Fruit fly (Drosophila melanogaster) whole organism, embryonic: ENCODE results near the gene CG33281.

Experiments used
- Ada2b ChIP-seq: fragments of 200-800 bp; sonication (Bioruptor generic); IDR thresholded peaks from 2 replicates; pipeline ENCODE4 v1.3.6; 2022; ENCODE audit warnings: missing biosample characterization, missing genetic modification characterization
- Atf-2 ChIP-seq: fragments of 200-800 bp; sonication (Bioruptor generic); optimal IDR thresholded peaks from 2 replicates; lab custom pipeline; 2016; ENCODE audit warnings: missing biosample characterization, missing genetic modification characterization
- BEAF-32 ChIP-seq: fragments of 200-800 bp; sonication (Bioruptor generic); optimal IDR thresholded peaks from 3 replicates; lab custom pipeline; 2017; ENCODE audit warnings: missing biosample characterization, missing genetic modification characterization, mild to moderate bottlenecking, moderate library complexity, missing genetic modification reagents
- C15 ChIP-seq: fragments of 200-800 bp; sonication (Bioruptor generic); IDR thresholded peaks from 3 replicates; pipeline ENCODE4 v1.3.6; 2022; ENCODE audit warnings: missing biosample characterization, missing genetic modification characterization
- CG13296 ChIP-seq: fragments of 200-800 bp; sonication (Bioruptor generic); optimal IDR thresholded peaks from 3 replicates; lab custom pipeline; 2018; ENCODE audit warnings: missing biosample characterization, mild to moderate bottlenecking, missing genetic modification characterization
- CG17359 ChIP-seq: fragments of 200-800 bp; sonication (Bioruptor generic); optimal IDR thresholded peaks from 3 replicates; lab custom pipeline; 2018; ENCODE audit warnings: missing biosample characterization, mild to moderate bottlenecking, missing genetic modification characterization, moderate library complexity
- CG3847 ChIP-seq: fragments of 200-800 bp; sonication (Bioruptor generic); IDR thresholded peaks from 2 replicates; pipeline ENCODE4 v1.3.6; 2022; ENCODE audit warnings: missing biosample characterization, missing genetic modification characterization
- CG4424 ChIP-seq: fragments of 200-800 bp; sonication (Bioruptor generic); optimal IDR thresholded peaks from 3 replicates; lab custom pipeline; 2016; ENCODE audit warnings: missing biosample characterization, missing genetic modification characterization
- CG5245 ChIP-seq: fragments of 200-800 bp; sonication (Bioruptor generic); optimal IDR thresholded peaks from 3 replicates; lab custom pipeline; 2016; ENCODE audit warnings: missing biosample characterization, missing genetic modification characterization
- CG6272 ChIP-seq: fragments of 200-800 bp; sonication (Bioruptor generic); IDR thresholded peaks from 2 replicates; pipeline ENCODE4 v1.3.6; 2022; ENCODE audit warnings: missing biosample characterization, missing genetic modification characterization
- CG7556 ChIP-seq: fragments of 200-800 bp; sonication (Bioruptor generic); optimal IDR thresholded peaks from 2 replicates; lab custom pipeline; 2017; ENCODE audit warnings: missing biosample characterization, mild to moderate bottlenecking, missing genetic modification characterization
- CG7987 ChIP-seq: fragments of 200-800 bp; sonication (Bioruptor generic); optimal IDR thresholded peaks from 2 replicates; lab custom pipeline; 2018; ENCODE audit warnings: missing biosample characterization, mild to moderate bottlenecking, missing genetic modification characterization, moderate library complexity
- CG8281 ChIP-seq: fragments of 200-800 bp; sonication (Bioruptor generic); optimal IDR thresholded peaks from 2 replicates; lab custom pipeline; 2018; ENCODE audit warnings: missing biosample characterization, mild to moderate bottlenecking, missing genetic modification characterization, moderate library complexity
- CG8944 ChIP-seq: fragments of 200-800 bp; sonication (Bioruptor generic); optimal IDR thresholded peaks from 3 replicates; lab custom pipeline; 2016; ENCODE audit warnings: missing biosample characterization, missing genetic modification characterization
- CG9437 ChIP-seq: fragments of 200-800 bp; sonication (Bioruptor generic); optimal IDR thresholded peaks from 2 replicates; lab custom pipeline; 2018; ENCODE audit warnings: missing biosample characterization, mild to moderate bottlenecking, missing genetic modification characterization
- CG9609 ChIP-seq: fragments of 200-800 bp; sonication (Bioruptor generic); optimal IDR thresholded peaks from 3 replicates; lab custom pipeline; 2016; ENCODE audit warnings: missing biosample characterization, missing genetic modification characterization
- CG9797 ChIP-seq: fragments of 200-800 bp; sonication (Bioruptor generic); optimal IDR thresholded peaks from 3 replicates; lab custom pipeline; 2018; ENCODE audit warnings: missing biosample characterization, mild to moderate bottlenecking, missing genetic modification characterization
- D19A ChIP-seq: fragments of 200-800 bp; optimal IDR thresholded peaks from 3 replicates; lab custom pipeline; 2019; ENCODE audit warnings: missing biosample characterization, mild to moderate bottlenecking, missing genetic modification characterization, moderate library complexity
- Dfd ChIP-seq, 2 experiments: fragments of >200 bp; optimal IDR thresholded peaks; 2 replicates each; lab custom pipeline; 2017; ENCODE audit warnings: missing biosample characterization in 2 of 2, missing genetic modification characterization in 2 of 2
- Fer1 ChIP-seq: fragments of 200-800 bp; sonication (Bioruptor generic); optimal IDR thresholded peaks from 2 replicates; lab custom pipeline; 2017; ENCODE audit warnings: missing biosample characterization, mild to moderate bottlenecking, missing genetic modification characterization
- Fer3 ChIP-seq: fragments of 200-800 bp; sonication (Bioruptor generic); optimal IDR thresholded peaks from 2 replicates; lab custom pipeline; 2018; ENCODE audit warnings: missing biosample characterization, mild to moderate bottlenecking, missing genetic modification characterization, moderate library complexity
- HLH4C ChIP-seq: fragments of 200-800 bp; sonication (Bioruptor generic); IDR thresholded peaks from 3 replicates; pipeline ENCODE4 v1.3.6; 2022; ENCODE audit warnings: missing biosample characterization, missing genetic modification characterization; ENCODE audit not compliant: partially characterized antibody
- Hand ChIP-seq: fragments of 200-800 bp; sonication (Bioruptor generic); optimal IDR thresholded peaks from 2 replicates; lab custom pipeline; 2017; ENCODE audit warnings: mild to moderate bottlenecking, missing biosample characterization, missing genetic modification reagents, missing genetic modification characterization
- HmgZ ChIP-seq: fragments of 200-800 bp; sonication (Bioruptor generic); optimal IDR thresholded peaks from 2 replicates; lab custom pipeline; 2018; ENCODE audit warnings: missing biosample characterization, mild to moderate bottlenecking, missing genetic modification characterization
- Hr3 ChIP-seq: fragments of 200-800 bp; sonication (Bioruptor generic); optimal IDR thresholded peaks from 3 replicates; lab custom pipeline; 2016; ENCODE audit warnings: missing biosample characterization, missing genetic modification characterization
- MBD-R2 ChIP-seq: fragments of 200-800 bp; sonication (Bioruptor generic); IDR thresholded peaks from 2 replicates; pipeline ENCODE4 v1.3.6; 2022; ENCODE audit warnings: missing biosample characterization, missing genetic modification characterization
- MTF-1 ChIP-seq: fragments of 200-800 bp; sonication (Bioruptor generic); optimal IDR thresholded peaks from 2 replicates; lab custom pipeline; 2018; ENCODE audit warnings: missing biosample characterization, mild to moderate bottlenecking, missing genetic modification characterization, borderline replicate concordance
- Mad ChIP-seq: fragments of 200-800 bp; sonication (Bioruptor generic); optimal IDR thresholded peaks from 2 replicates; lab custom pipeline; 2016; ENCODE audit warnings: missing biosample characterization, missing genetic modification characterization
- Max ChIP-seq: fragments of 200-800 bp; sonication (Bioruptor generic); optimal IDR thresholded peaks from 2 replicates; lab custom pipeline; 2016; ENCODE audit warnings: missing biosample characterization, mild to moderate bottlenecking, missing genetic modification characterization
- Poxn ChIP-seq: fragments of 200-800 bp; sonication (Bioruptor generic); IDR thresholded peaks from 2 replicates; pipeline ENCODE4 v1.3.6; 2022; ENCODE audit warnings: missing biosample characterization, missing genetic modification characterization
- Sin3A ChIP-seq: fragments of >200 bp; optimal IDR thresholded peaks from 2 replicates; lab custom pipeline; 2018
- Six4 ChIP-seq: fragments of 200-800 bp; sonication (Bioruptor generic); optimal IDR thresholded peaks from 2 replicates; lab custom pipeline; 2016; ENCODE audit warnings: missing biosample characterization, missing genetic modification characterization
- Ssrp ChIP-seq: fragments of 200-800 bp; sonication (Bioruptor generic); optimal IDR thresholded peaks from 2 replicates; lab custom pipeline; 2018; ENCODE audit warnings: missing biosample characterization, mild to moderate bottlenecking, missing genetic modification characterization, moderate library complexity
- Xbp1 ChIP-seq: fragments of 200-800 bp; sonication (Bioruptor generic); optimal IDR thresholded peaks from 3 replicates; lab custom pipeline; 2016; ENCODE audit warnings: missing biosample characterization, mild to moderate bottlenecking, missing genetic modification characterization
- YL-1 ChIP-seq: fragments of 200-800 bp; sonication (Bioruptor generic); optimal IDR thresholded peaks from 3 replicates; lab custom pipeline; 2017; ENCODE audit warnings: missing biosample characterization, mild to moderate bottlenecking, missing genetic modification characterization
- ab ChIP-seq: fragments of 200-800 bp; sonication (Bioruptor generic); optimal IDR thresholded peaks from 2 replicates; lab custom pipeline; 2016; ENCODE audit warnings: missing biosample characterization, missing genetic modification characterization
- al ChIP-seq: fragments of 200-800 bp; sonication (Bioruptor generic); IDR thresholded peaks from 2 replicates; pipeline ENCODE4 v1.3.6; 2022; ENCODE audit warnings: missing biosample characterization, missing genetic modification characterization
- bigmax ChIP-seq: fragments of 200-800 bp; sonication (Bioruptor generic); optimal IDR thresholded peaks from 2 replicates; lab custom pipeline; 2018; ENCODE audit warnings: missing biosample characterization, mild to moderate bottlenecking, missing genetic modification characterization
- chinmo ChIP-seq: fragments of 200-800 bp; sonication (Bioruptor generic); IDR thresholded peaks from 4 replicates; pipeline ENCODE4 v1.3.6; 2022; ENCODE audit warnings: missing biosample characterization, missing genetic modification characterization; ENCODE audit not compliant: partially characterized antibody
- dan ChIP-seq: fragments of 200-800 bp; sonication (Bioruptor generic); IDR thresholded peaks from 2 replicates; pipeline ENCODE4 v1.3.6; 2022; ENCODE audit warnings: missing biosample characterization, missing genetic modification characterization
- ham ChIP-seq: fragments of 200-800 bp; sonication (Bioruptor generic); IDR thresholded peaks from 2 replicates; pipeline ENCODE4 v1.3.6; 2022; ENCODE audit warnings: missing biosample characterization, missing genetic modification characterization
- hbn ChIP-seq: fragments of 200-800 bp; sonication (Bioruptor generic); IDR thresholded peaks from 2 replicates; pipeline ENCODE4 v1.3.6; 2022; ENCODE audit warnings: missing biosample characterization, missing genetic modification characterization; ENCODE audit not compliant: partially characterized antibody
- her ChIP-seq: fragments of 200-800 bp; sonication (Bioruptor generic); optimal IDR thresholded peaks from 2 replicates; lab custom pipeline; 2016; ENCODE audit warnings: missing biosample characterization, missing genetic modification characterization
- ind ChIP-seq: fragments of 200-800 bp; sonication (Bioruptor generic); optimal IDR thresholded peaks from 3 replicates; lab custom pipeline; 2016; ENCODE audit warnings: missing biosample characterization, missing genetic modification characterization
- insv ChIP-seq, 2 experiments: fragments of 200-800 bp; sonication (Bioruptor generic); optimal IDR thresholded peaks; 3 replicates each; lab custom pipeline; 2016 to 2018; ENCODE audit warnings: missing biosample characterization in 2 of 2, missing genetic modification characterization in 2 of 2
- jing ChIP-seq: fragments of 200-800 bp; sonication (Bioruptor generic); optimal IDR thresholded peaks from 2 replicates; lab custom pipeline; 2018; ENCODE audit warnings: missing biosample characterization, mild to moderate bottlenecking, missing genetic modification characterization
- lola ChIP-seq, 3 experiments: fragments of >200 bp in 2 of 3; fragments of 200-800 bp in 1 of 3; sonication (Bioruptor generic) in 1 of 3; optimal IDR thresholded peaks; 2 replicates each; lab custom pipeline; 2017 to 2019; ENCODE audit warnings: missing biosample characterization in 3 of 3, missing genetic modification characterization in 3 of 3, mild to moderate bottlenecking in 1 of 3, moderate library complexity in 1 of 3
- mld ChIP-seq: fragments of 200-800 bp; sonication (Bioruptor generic); IDR thresholded peaks from 3 replicates; pipeline ENCODE4 v1.3.6; 2022; ENCODE audit warnings: missing biosample characterization, missing genetic modification characterization; ENCODE audit not compliant: partially characterized antibody
- peb ChIP-seq: fragments of 200-800 bp; sonication (Bioruptor generic); IDR thresholded peaks from 2 replicates; pipeline ENCODE4 v1.3.6; 2022; ENCODE audit warnings: missing biosample characterization, missing genetic modification characterization
- stwl ChIP-seq: fragments of 200-800 bp; sonication (Bioruptor generic); optimal IDR thresholded peaks from 3 replicates; lab custom pipeline; 2018; ENCODE audit warnings: missing biosample characterization, mild to moderate bottlenecking, missing genetic modification characterization, moderate library complexity
- trem ChIP-seq: fragments of 200-800 bp; optimal IDR thresholded peaks from 3 replicates; lab custom pipeline; 2019; ENCODE audit warnings: missing biosample characterization, mild to moderate bottlenecking, missing genetic modification characterization, moderate library complexity
- vfl ChIP-seq: fragments of 200-800 bp; sonication (Bioruptor generic); optimal IDR thresholded peaks from 2 replicates; lab custom pipeline; 2016; ENCODE audit warnings: missing biosample characterization, missing genetic modification characterization

CG33281 gene

dm6 chr2L:3373242-3373641 lies 49.2 kb downstream of the CG33281 start, which contains the start of gene GramD1B (continued):
- TF ChIP-seq D19A (tag; lab: Kevin White, UChicago) (no peak), Six4 (GFP tag; lab: Kevin White, UChicago) (no peak), Dfd (GFP tag; optimal IDR thresholded peaks at IDR 0.05; lab: Kevin White, UChicago) (no peak), BEAF-32 (GFP tag; lab: Kevin White, UChicago) (peak; percentile 49), Hand (GFP tag; lab: Kevin White, UChicago) (no peak), MTF-1 (GFP tag; lab: Kevin White, UChicago) (no peak), hbn (GFP tag; lab: Robert Waterston, UW) (peak; percentile 29; the same call in 1 of the 2 replicates), CG7987 (peak; percentile 25), peb (GFP tag; lab: Robert Waterston, UW) (no peak), CG9609 (GFP tag; lab: Kevin White, UChicago) (peak; percentile 12), Poxn (GFP tag; lab: Robert Waterston, UW) (no peak), dan (GFP tag; lab: Robert Waterston, UW) (no peak), C15 (GFP tag; lab: Robert Waterston, UW) (no peak), CG7556 (GFP tag; lab: Kevin White, UChicago) (no peak), jing (no peak), ham (GFP tag; lab: Robert Waterston, UW) (no peak), CG9797 (peak; percentile 93), her (no peak), Fer3 (tag; lab: Kevin White, UChicago) (no peak), al (no peak), MBD-R2 (GFP tag; lab: Robert Waterston, UW) (peak; percentile 43; the same call in 1 of the 2 replicates), CG8944 (no peak), vfl (GFP tag; lab: Kevin White, UChicago) (no peak), trem (tag; lab: Kevin White, UChicago) (peak; percentile 62), bigmax (GFP tag; lab: Kevin White, UChicago) (no peak), HmgZ (tag; lab: Kevin White, UChicago) (peak; percentile 58), Max (GFP tag; lab: Kevin White, UChicago) (no peak), Atf-2 (GFP tag; lab: Kevin White, UChicago) (no peak), YL-1 (GFP tag; lab: Kevin White, UChicago) (peak; percentile 57), lola (GFP tag; optimal IDR thresholded peaks at IDR 0.05; lab: Kevin White, UChicago) (no peak), HLH4C (GFP tag; lab: Robert Waterston, UW) (no peak), Ssrp (tag; lab: Kevin White, UChicago) (no peak), insv (GFP tag; optimal IDR thresholded peaks at IDR 0.05; lab: Kevin White, UChicago) (no peak), Mad (GFP tag; lab: Kevin White, UChicago) (no peak), Fer1 (GFP tag; lab: Kevin White, UChicago) (peak; percentile 51), Xbp1 (GFP tag; lab: Kevin White, UChicago) (no peak), CG5245 (GFP tag; lab: Kevin White, UChicago) (no peak), Ada2b (GFP tag; lab: Robert Waterston, UW) (no peak), mld (no peak), CG9437 (no peak), CG17359 (tag; lab: Kevin White, UChicago) (no peak), CG8281 (no peak), CG13296 (GFP tag; lab: Kevin White, UChicago) (no peak), CG3847 (peak; percentile 78), chinmo (GFP tag; lab: Robert Waterston, UW) (0 out of 4 replicates have a peak, but pooled peaks have one; percentile 28), Hr3 (GFP tag; lab: Kevin White, UChicago) (no peak), ind (GFP tag; lab: Kevin White, UChicago) (no peak), Sin3A (lab: Kevin White, UChicago) (peak; percentile 23), stwl (tag; lab: Kevin White, UChicago) (peak; percentile 97), CG4424 (peak; percentile 5), ab (GFP tag; lab: Kevin White, UChicago) (no peak), CG6272 (GFP tag; lab: Robert Waterston, UW) (no peak)
